Worm (Caenorhabditis elegans) whole organism, midembryonic: ENCODE results near the gene puf-11.

Experiments
- T22C8.4 ChIP-seq: fragments of 200-800 bp; sonication (Bioruptor generic); IDR thresholded peaks from 2 replicates; pipeline ENCODE4 v1.3.6; 2022; ENCODE audit warnings: missing genetic modification characterization, missing compliant biosample characterization
- cog-1 ChIP-seq: sonication (generic microtip); optimal IDR thresholded peaks from 2 replicates; lab custom pipeline; 2016; ENCODE audit warnings: missing genetic modification characterization, missing compliant biosample characterization
- flt-1 ChIP-seq: fragments of 200-800 bp; sonication (Bioruptor generic); IDR thresholded peaks from 2 replicates; pipeline ENCODE4 v1.3.6; 2022; ENCODE audit warnings: missing genetic modification characterization, missing compliant biosample characterization
- klf-2 ChIP-seq: fragments of 200-800 bp; sonication (Bioruptor generic); conservative IDR thresholded peaks from 2 replicates; pipeline ENCODE4 v1.3.6; 2022; ENCODE audit warnings: missing genetic modification reagents, missing genetic modification characterization, missing compliant biosample characterization
- med-1 ChIP-seq: sonication (generic microtip); optimal IDR thresholded peaks from 2 replicates; lab custom pipeline; 2017; ENCODE audit warnings: missing genetic modification characterization, mild to moderate bottlenecking, missing compliant biosample characterization, antibody characterized with exemption, missing genetic modification reagents; ENCODE audit not compliant: insufficient read depth
- ref-1 ChIP-seq: fragments of 200-800 bp; sonication (Bioruptor generic); conservative IDR thresholded peaks from 2 replicates; pipeline ENCODE4 v1.3.6; 2022; ENCODE audit warnings: missing genetic modification reagents, missing genetic modification characterization, missing compliant biosample characterization
- tab-1 ChIP-seq: fragments of 200-800 bp; sonication (Bioruptor generic); IDR thresholded peaks from 2 replicates; pipeline ENCODE4 v1.3.6; 2022; ENCODE audit warnings: missing genetic modification characterization, missing compliant biosample characterization
- ztf-23 ChIP-seq: fragments of 200-800 bp; sonication (Bioruptor generic); IDR thresholded peaks from 2 replicates; pipeline ENCODE4 v1.3.6; 2022; ENCODE audit warnings: missing genetic modification reagents, missing genetic modification characterization, missing compliant biosample characterization
- ztf-29 ChIP-seq: fragments of 200-800 bp; sonication (Bioruptor generic); IDR thresholded peaks from 2 replicates; pipeline ENCODE4 v1.3.6; 2022; ENCODE audit warnings: missing genetic modification reagents, missing genetic modification characterization, missing compliant biosample characterization

- TF ChIP-seq med-1: no peak
- no peak for TF ChIP-seq tab-1 (GFP tag; lab: Robert Waterston, UW)
- TF ChIP-seq T22C8.4 (GFP tag; lab: Robert Waterston, UW): no peak
- TF ChIP-seq ztf-23 (GFP tag; lab: Robert Waterston, UW): no peak
- TF ChIP-seq flt-1 (GFP tag; lab: Robert Waterston, UW): no peak
- TF ChIP-seq cog-1 (tag; lab: Kevin White, UChicago): no peak
- TF ChIP-seq ztf-29 (GFP tag; lab: Robert Waterston, UW): no peak
- no peak for TF ChIP-seq klf-2 (GFP tag; lab: Robert Waterston, UW)
- no peak for TF ChIP-seq ref-1 (GFP tag; lab: Robert Waterston, UW)
Observed at ce11 chrIV:6403399-6403798, 18.0 kb upstream of the puf-11 start.
